Fruit fly (Drosophila melanogaster) whole organism, prepupa: Measurements from ENCODE around the gene Ntf-2.

Experiments
- Blimp-1 ChIP-seq: fragments of 200-800 bp; sonication (Bioruptor generic); optimal IDR thresholded peaks from 3 replicates; lab custom pipeline; 2017; ENCODE audit warnings: missing biosample characterization, missing genetic modification characterization, mild to moderate bottlenecking, moderate library complexity, missing genetic modification reagents
- CG10631 ChIP-seq: fragments of 200-800 bp; sonication (Bioruptor generic); optimal IDR thresholded peaks from 2 replicates; lab custom pipeline; 2016; ENCODE audit warnings: missing biosample characterization, missing genetic modification characterization
- CG10669 ChIP-seq: fragments of 200-800 bp; sonication (Bioruptor generic); optimal IDR thresholded peaks from 3 replicates; lab custom pipeline; 2018; ENCODE audit warnings: missing biosample characterization, mild to moderate bottlenecking, missing genetic modification characterization, moderate library complexity
- CG11294 ChIP-seq: fragments of 200-800 bp; sonication (Bioruptor generic); IDR thresholded peaks from 2 replicates; pipeline ENCODE4 v1.3.6; 2022; ENCODE audit warnings: missing biosample characterization, missing genetic modification characterization
- CG11902 ChIP-seq: fragments of 200-800 bp; sonication (Bioruptor generic); optimal IDR thresholded peaks from 3 replicates; lab custom pipeline; 2016; ENCODE audit warnings: missing biosample characterization, missing genetic modification characterization
- CG15336 ChIP-seq: fragments of 200-800 bp; sonication (Bioruptor generic); IDR thresholded peaks from 2 replicates; pipeline ENCODE4 v1.3.6; 2022; ENCODE audit warnings: missing biosample characterization, missing genetic modification characterization
- CG3032 ChIP-seq: fragments of 200-800 bp; optimal IDR thresholded peaks from 2 replicates; lab custom pipeline; 2019; ENCODE audit warnings: missing biosample characterization, mild to moderate bottlenecking, missing genetic modification characterization, moderate library complexity
- CG31627 ChIP-seq: fragments of 200-800 bp; sonication (Bioruptor generic); optimal IDR thresholded peaks from 3 replicates; lab custom pipeline; 2016; ENCODE audit warnings: missing biosample characterization, missing genetic modification characterization
- CG32006 ChIP-seq: fragments of 200-800 bp; sonication (Bioruptor generic); optimal IDR thresholded peaks from 3 replicates; lab custom pipeline; 2017; ENCODE audit warnings: missing biosample characterization, mild to moderate bottlenecking, missing genetic modification characterization
- CG34406 ChIP-seq: fragments of 200-800 bp; sonication (Bioruptor generic); optimal IDR thresholded peaks from 3 replicates; lab custom pipeline; 2016; ENCODE audit warnings: missing biosample characterization, missing genetic modification characterization
- CG3919 ChIP-seq: fragments of 200-800 bp; sonication (Bioruptor generic); optimal IDR thresholded peaks from 3 replicates; lab custom pipeline; 2016; ENCODE audit warnings: missing biosample characterization, missing genetic modification characterization
- CG4318 ChIP-seq: fragments of 200-800 bp; sonication (Bioruptor generic); optimal IDR thresholded peaks from 3 replicates; lab custom pipeline; 2017; ENCODE audit warnings: missing biosample characterization, mild to moderate bottlenecking, missing genetic modification characterization
- CG6163 ChIP-seq: fragments of 200-800 bp; sonication (Bioruptor generic); IDR thresholded peaks from 3 replicates; pipeline ENCODE4 v1.3.6; 2022; ENCODE audit warnings: missing biosample characterization, missing genetic modification characterization
- CG6276 ChIP-seq: fragments of 200-800 bp; sonication (Bioruptor generic); optimal IDR thresholded peaks from 2 replicates; lab custom pipeline; 2017; ENCODE audit warnings: missing biosample characterization, mild to moderate bottlenecking, missing genetic modification characterization
- CG6792 ChIP-seq: fragments of 200-800 bp; sonication (Bioruptor generic); optimal IDR thresholded peaks from 3 replicates; lab custom pipeline; 2016; ENCODE audit warnings: missing biosample characterization, missing genetic modification characterization
- CG6808 ChIP-seq: fragments of 200-800 bp; sonication (Bioruptor generic); optimal IDR thresholded peaks from 3 replicates; lab custom pipeline; 2017; ENCODE audit warnings: missing biosample characterization, missing genetic modification characterization, mild to moderate bottlenecking, moderate library complexity, missing genetic modification reagents
- CG6854 ChIP-seq: fragments of 200-800 bp; sonication (Bioruptor generic); optimal IDR thresholded peaks from 2 replicates; lab custom pipeline; 2017; ENCODE audit warnings: missing biosample characterization, mild to moderate bottlenecking, missing genetic modification characterization
- CG7368 ChIP-seq: fragments of 200-800 bp; sonication (Bioruptor generic); optimal IDR thresholded peaks from 3 replicates; lab custom pipeline; 2016; ENCODE audit warnings: missing biosample characterization, missing genetic modification characterization
- CG8119 ChIP-seq: fragments of 200-800 bp; sonication (Bioruptor generic); IDR thresholded peaks from 3 replicates; pipeline ENCODE4 v1.3.6; 2022; ENCODE audit warnings: missing biosample characterization, missing genetic modification characterization
- CG8319 ChIP-seq: fragments of 200-800 bp; sonication (Bioruptor generic); optimal IDR thresholded peaks from 3 replicates; lab custom pipeline; 2016; ENCODE audit warnings: missing biosample characterization, missing genetic modification characterization
- CG9139 ChIP-seq: fragments of 200-800 bp; sonication (Bioruptor generic); optimal IDR thresholded peaks from 3 replicates; lab custom pipeline; 2017; ENCODE audit warnings: missing biosample characterization, mild to moderate bottlenecking, missing genetic modification characterization
- Eip75B ChIP-seq: fragments of 200-800 bp; sonication (Bioruptor generic); optimal IDR thresholded peaks from 3 replicates; lab custom pipeline; 2016; ENCODE audit warnings: missing biosample characterization, missing genetic modification characterization
- Eip93F ChIP-seq: fragments of 200-800 bp; sonication (Bioruptor generic); optimal IDR thresholded peaks from 2 replicates; lab custom pipeline; 2016; ENCODE audit warnings: missing biosample characterization, mild to moderate bottlenecking, missing genetic modification characterization
- Ets96B ChIP-seq: fragments of 200-800 bp; optimal IDR thresholded peaks from 2 replicates; lab custom pipeline; 2019; ENCODE audit warnings: missing biosample characterization, mild to moderate bottlenecking, missing genetic modification characterization, moderate library complexity
- Gug ChIP-seq: fragments of 200-800 bp; sonication (Bioruptor generic); IDR thresholded peaks from 2 replicates; pipeline ENCODE4 v1.3.6; 2022; ENCODE audit warnings: missing biosample characterization, missing genetic modification characterization
- Hr39 ChIP-seq: fragments of 200-800 bp; sonication (Bioruptor generic); optimal IDR thresholded peaks from 2 replicates; lab custom pipeline; 2016; ENCODE audit warnings: missing biosample characterization, missing genetic modification characterization
- Lpt ChIP-seq: fragments of 200-800 bp; sonication (Bioruptor generic); optimal IDR thresholded peaks from 3 replicates; lab custom pipeline; 2016; ENCODE audit warnings: missing biosample characterization, missing genetic modification characterization
- OdsH ChIP-seq: fragments of 200-800 bp; sonication (Bioruptor generic); optimal IDR thresholded peaks from 3 replicates; lab custom pipeline; 2016; ENCODE audit warnings: missing biosample characterization, missing genetic modification characterization
- Smox ChIP-seq: fragments of 200-800 bp; sonication (Bioruptor generic); optimal IDR thresholded peaks from 3 replicates; lab custom pipeline; 2016; ENCODE audit warnings: missing biosample characterization, missing genetic modification characterization
- Sox102F ChIP-seq: fragments of 200-800 bp; sonication (Bioruptor generic); optimal IDR thresholded peaks from 2 replicates; lab custom pipeline; 2016; ENCODE audit warnings: missing biosample characterization, mild to moderate bottlenecking, missing genetic modification characterization
- Sox14 ChIP-seq: fragments of 200-800 bp; sonication (Bioruptor generic); optimal IDR thresholded peaks from 3 replicates; lab custom pipeline; 2016; ENCODE audit warnings: missing biosample characterization, missing genetic modification characterization
- Sox15 ChIP-seq: fragments of 200-800 bp; sonication (Bioruptor generic); optimal IDR thresholded peaks from 3 replicates; lab custom pipeline; 2016; ENCODE audit warnings: missing biosample characterization, missing genetic modification characterization
- achi ChIP-seq: fragments of 200-800 bp; sonication (Bioruptor generic); optimal IDR thresholded peaks from 3 replicates; lab custom pipeline; 2016; ENCODE audit warnings: missing biosample characterization, missing genetic modification characterization
- acj6 ChIP-seq: fragments of 200-800 bp; sonication (Bioruptor generic); optimal IDR thresholded peaks from 3 replicates; lab custom pipeline; 2016; ENCODE audit warnings: missing biosample characterization, missing genetic modification characterization
- cyc ChIP-seq: fragments of 200-800 bp; sonication (Bioruptor generic); optimal IDR thresholded peaks from 3 replicates; lab custom pipeline; 2016; ENCODE audit warnings: missing biosample characterization, missing genetic modification characterization
- dac ChIP-seq: fragments of 200-800 bp; sonication (Bioruptor generic); optimal IDR thresholded peaks from 2 replicates; lab custom pipeline; 2017; ENCODE audit warnings: missing biosample characterization, mild to moderate bottlenecking, missing genetic modification characterization
- dsx ChIP-seq: fragments of 200-800 bp; optimal IDR thresholded peaks from 3 replicates; lab custom pipeline; 2019; ENCODE audit warnings: missing biosample characterization, mild to moderate bottlenecking, missing genetic modification characterization, moderate library complexity; ENCODE audit not compliant: poor library complexity, severe bottlenecking
- eg ChIP-seq: fragments of 200-800 bp; sonication (Bioruptor generic); IDR thresholded peaks from 3 replicates; pipeline ENCODE4 v1.3.6; 2022; ENCODE audit warnings: missing biosample characterization, missing genetic modification characterization
- esn ChIP-seq: fragments of 200-800 bp; sonication (Bioruptor generic); optimal IDR thresholded peaks from 2 replicates; lab custom pipeline; 2016; ENCODE audit warnings: missing biosample characterization, mild to moderate bottlenecking, missing genetic modification characterization, moderate library complexity
- fd59A ChIP-seq: fragments of 200-800 bp; sonication (Bioruptor generic); optimal IDR thresholded peaks from 2 replicates; lab custom pipeline; 2017; ENCODE audit warnings: missing biosample characterization, mild to moderate bottlenecking, missing genetic modification characterization, missing genetic modification reagents
- fd85E ChIP-seq: fragments of 200-800 bp; sonication (Bioruptor generic); optimal IDR thresholded peaks from 3 replicates; lab custom pipeline; 2016; ENCODE audit warnings: missing biosample characterization, missing genetic modification characterization
- fkh ChIP-seq: fragments of 200-800 bp; sonication (Bioruptor generic); optimal IDR thresholded peaks from 3 replicates; lab custom pipeline; 2017; ENCODE audit warnings: missing biosample characterization, mild to moderate bottlenecking, missing genetic modification characterization, moderate library complexity
- net ChIP-seq: fragments of 200-800 bp; sonication (Bioruptor generic); optimal IDR thresholded peaks from 3 replicates; lab custom pipeline; 2016; ENCODE audit warnings: missing biosample characterization, missing genetic modification characterization
- pdm3 ChIP-seq: fragments of 200-800 bp; sonication (Bioruptor generic); optimal IDR thresholded peaks from 3 replicates; lab custom pipeline; 2016; ENCODE audit warnings: missing biosample characterization, missing genetic modification characterization
- ss ChIP-seq, 2 experiments: fragments of 200-800 bp; sonication (Bioruptor generic); optimal IDR thresholded peaks; 2 replicates in 1 of 2; 3 replicates in 1 of 2; lab custom pipeline; 2017 to 2018; ENCODE audit warnings: mild to moderate bottlenecking in 2 of 2, missing biosample characterization in 2 of 2, missing genetic modification characterization in 2 of 2, moderate library complexity in 1 of 2
- svp ChIP-seq: fragments of 200-800 bp; sonication (Bioruptor generic); peaks from one replicate; lab custom pipeline; 2016; ENCODE audit warnings: missing biosample characterization, missing genetic modification characterization
- vri ChIP-seq: fragments of 200-800 bp; sonication (Bioruptor generic); optimal IDR thresholded peaks from 3 replicates; lab custom pipeline; 2016; ENCODE audit warnings: missing biosample characterization, mild to moderate bottlenecking, missing genetic modification characterization

The Ntf-2 gene

DNA sequence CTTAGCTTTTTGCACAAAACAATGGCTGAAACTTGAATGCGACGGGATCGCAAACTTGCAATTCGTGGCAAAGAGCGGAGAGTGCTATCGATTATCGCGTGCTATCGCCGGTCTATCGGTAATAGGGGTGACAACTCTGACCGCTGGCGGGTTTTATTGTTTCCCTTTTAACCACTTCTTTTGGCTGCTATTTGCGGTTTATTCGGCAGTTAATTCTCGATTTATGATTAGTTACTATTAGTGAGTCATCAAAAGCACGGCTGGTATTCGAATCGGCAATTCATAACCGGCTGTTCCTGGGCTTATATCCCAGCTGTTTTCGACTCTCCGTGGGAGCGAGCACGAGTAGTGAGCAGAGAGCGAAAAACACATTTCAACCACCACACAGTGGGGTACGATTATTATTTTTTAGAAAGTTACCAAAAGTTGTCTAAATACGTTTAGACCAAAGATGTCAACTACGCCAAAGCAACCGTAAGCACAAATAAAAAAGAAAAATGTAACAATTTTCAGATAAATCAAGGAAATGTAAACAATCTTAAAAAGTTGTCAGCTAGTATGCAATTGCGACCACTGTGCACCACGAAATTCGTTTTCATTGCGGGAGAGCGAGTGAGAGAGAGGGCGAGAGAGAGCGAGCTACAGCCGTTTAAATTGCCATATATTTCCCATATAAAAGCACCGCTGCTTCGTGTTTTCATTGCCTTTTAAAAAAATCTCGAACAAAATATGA, 18.7 kb downstream of the Ntf-2 start, which contains the start of the genes Stt3A and bves (continued):
- TF ChIP-seq CG8319 (peak; percentile 96), Sox15 (peak; percentile 97), CG6276 (GFP tag; lab: Kevin White, UChicago) (peak; percentile 99), CG31627 (GFP tag; lab: Kevin White, UChicago) (peak; percentile 98), Sox14 (peak; percentile 99), CG15336 (GFP tag; lab: Robert Waterston, UW) (peak; percentile 99), CG7368 (GFP tag; lab: Kevin White, UChicago) (peak; percentile 98), fd85E (peak; percentile 94), pdm3 (GFP tag; lab: Kevin White, UChicago) (peak; percentile 99), CG6854 (GFP tag; lab: Kevin White, UChicago) (peak; percentile 98), svp (GFP tag; lab: Kevin White, UChicago) (peak; percentile 99), Eip93F (peak; percentile 98), OdsH (GFP tag; lab: Kevin White, UChicago) (peak; percentile 99), Hr39 (GFP tag; lab: Kevin White, UChicago) (peak; percentile 98), Gug (GFP tag; lab: Robert Waterston, UW) (peak; percentile 95), CG11294 (GFP tag; lab: Robert Waterston, UW) (peak; percentile 94), dac (GFP tag; lab: Kevin White, UChicago) (peak; percentile 96), CG3919 (GFP tag; lab: Kevin White, UChicago) (peak; percentile 98), CG6808 (GFP tag; lab: Kevin White, UChicago) (peak; percentile 96), esn (GFP tag; lab: Kevin White, UChicago) (peak; percentile 99), Sox102F (GFP tag; lab: Kevin White, UChicago) (peak; percentile 100), Eip75B (GFP tag; lab: Kevin White, UChicago) (peak; percentile 99), net (peak; percentile 99), eg (GFP tag; lab: Robert Waterston, UW) (peak; percentile 98), Blimp-1 (peak; percentile 96), CG6792 (peak; percentile 99), ss (GFP tag; optimal IDR thresholded peaks at IDR 0.05; lab: Kevin White, UChicago) (peak; percentile 97), CG4318 (GFP tag; lab: Kevin White, UChicago) (peak; percentile 96), CG10669 (GFP tag; lab: Kevin White, UChicago) (peak; percentile 98), fd59A (GFP tag; lab: Kevin White, UChicago) (peak; percentile 97)

DNA sequence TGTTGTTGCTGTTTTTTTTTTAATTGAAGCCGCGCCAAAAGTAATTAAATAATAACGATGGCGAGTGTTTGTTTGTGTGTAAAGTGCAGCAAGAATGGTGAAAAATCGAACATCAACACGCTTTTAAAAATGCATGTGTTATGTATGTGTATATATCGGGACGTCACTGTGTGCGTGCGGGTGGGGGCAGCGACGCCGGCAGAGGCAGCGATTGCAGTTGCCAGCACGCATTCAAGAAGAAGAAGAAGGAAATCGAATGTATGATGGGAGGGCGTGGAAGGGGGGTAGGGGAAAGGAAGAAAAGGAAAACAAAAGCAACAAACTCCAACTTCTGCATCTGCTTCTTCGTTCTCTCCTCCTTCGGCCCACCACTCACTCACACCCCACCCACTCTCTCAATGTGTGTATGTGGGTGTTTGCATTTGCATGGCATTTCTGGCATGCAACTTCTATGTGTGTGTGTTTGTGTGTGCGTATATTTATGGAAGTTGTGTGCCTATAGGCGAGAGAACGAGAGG, 19.8 kb downstream of the Ntf-2 start:
- peak; percentile 8 for TF ChIP-seq CG6792
- no peak for TF ChIP-seq CG4318 (GFP tag; lab: Kevin White, UChicago)
- no peak for TF ChIP-seq CG6854 (GFP tag; lab: Kevin White, UChicago)
- TF ChIP-seq CG10631 (GFP tag; lab: Kevin White, UChicago): no peak
- peak; percentile 10 for TF ChIP-seq CG32006 (GFP tag; lab: Kevin White, UChicago)
- TF ChIP-seq svp (GFP tag; lab: Kevin White, UChicago): peak; percentile 55
- peak; percentile 73 for TF ChIP-seq dsx (GFP tag; lab: Kevin White, UChicago)
- peak; percentile 58; the same call in 2 of the 3 replicates for TF ChIP-seq CG8119
- peak; percentile 38 for TF ChIP-seq CG3032 (tag; lab: Kevin White, UChicago)
- peak; percentile 63 for TF ChIP-seq CG15336 (GFP tag; lab: Robert Waterston, UW)
- TF ChIP-seq ss (GFP tag; optimal IDR thresholded peaks at IDR 0.05; lab: Kevin White, UChicago): peak; percentile 78 to 91
- TF ChIP-seq fd59A (GFP tag; lab: Kevin White, UChicago): no peak
- peak; percentile 28; the same call in 1 of the 2 replicates for TF ChIP-seq Gug (GFP tag; lab: Robert Waterston, UW)
- peak; percentile 6 for TF ChIP-seq Blimp-1
- peak; percentile 56 for TF ChIP-seq CG9139 (GFP tag; lab: Kevin White, UChicago)
- TF ChIP-seq fkh: no peak
- peak; percentile 62 for TF ChIP-seq CG6808 (GFP tag; lab: Kevin White, UChicago)
- TF ChIP-seq net: no peak
- no peak for TF ChIP-seq Smox (GFP tag; lab: Kevin White, UChicago)
- TF ChIP-seq Ets96B (tag; lab: Kevin White, UChicago): peak; percentile 37
- TF ChIP-seq achi: peak; percentile 8
- peak; percentile 70; the same call in 1 of the 3 replicates for TF ChIP-seq eg (GFP tag; lab: Robert Waterston, UW)
- peak; percentile 10 for TF ChIP-seq CG6276 (GFP tag; lab: Kevin White, UChicago)
- TF ChIP-seq CG11902 (GFP tag; lab: Kevin White, UChicago): no peak
- TF ChIP-seq cyc (GFP tag; lab: Kevin White, UChicago): no peak
- peak; percentile 72; the same call in 2 of the 3 replicates for TF ChIP-seq CG6163 (GFP tag; lab: Robert Waterston, UW)
- TF ChIP-seq vri (GFP tag; lab: Kevin White, UChicago): no peak
- peak; percentile 37 for TF ChIP-seq Lpt (GFP tag; lab: Kevin White, UChicago)
- no peak for TF ChIP-seq CG34406 (GFP tag; lab: Kevin White, UChicago)
- TF ChIP-seq acj6: no peak
